Worm (Caenorhabditis elegans): Measurements from ENCODE around the gene T26A5.8.

The T26A5.8 gene

ce11 chrIII:6450596-6450995 is 12.1 kb downstream of the T26A5.8 start, which contains the start of gene T26A5.6:
Gene T26A5.6 (minus strand): TSS chrIII:6450696.
- TF ChIP-seq ceh-22 (tag; optimal IDR thresholded peaks at IDR 0.05) (no peak), fax-1 (tag; optimal IDR thresholded peaks at IDR 0.05) (no peak), fkh-6 (tag; optimal IDR thresholded peaks at IDR 0.05) (no peak), hlh-13 (GFP tag; optimal IDR thresholded peaks at IDR 0.05) (no peak), mec-3 (tag; optimal IDR thresholded peaks at IDR 0.05; ENCODE audit: borderline replicate concordance) (no peak), tbx-7 (tag; optimal IDR thresholded peaks at IDR 0.05) (no peak), Y22D7AL.16 (tag; optimal IDR thresholded peaks at IDR 0.05) (no peak)

ce11 chrIII:6449854-6450253 is 12.8 kb downstream of the T26A5.8 start:
- TF ChIP-seq ceh-2 (tag; optimal IDR thresholded peaks at IDR 0.05) (no peak), ceh-18 (tag; optimal IDR thresholded peaks at IDR 0.05) (no peak)

- TF ChIP-seq elt-2 (tag; optimal IDR thresholded peaks at IDR 0.05) (peak; percentile 39), dmd-4 (tag; optimal IDR thresholded peaks at IDR 0.05; ENCODE audit: borderline replicate concordance) (no peak), hlh-30 (tag; optimal IDR thresholded peaks at IDR 0.05; ENCODE audit: insufficient read depth) (peak; percentile 18)
Measured at ce11 chrIII:6447521-6447920, 15.1 kb downstream of the T26A5.8 start.

ce11 chrIII:6446807-6447206 is 15.8 kb downstream of the T26A5.8 start, which contains the start of gene let-721:
Gene let-721 (minus strand): TSS chrIII:6446907.
- TF ChIP-seq ceh-9 (tag; optimal IDR thresholded peaks at IDR 0.05): no peak

ce11 chrIII:6444335-6444734 is 18.3 kb downstream of the T26A5.8 start, which contains the start of gene C05D11.13:
Gene C05D11.13 (minus strand): TSS chrIII:6444586.
- TF ChIP-seq nfya-1 (tag; optimal IDR thresholded peaks at IDR 0.05) (peak; percentile 6), nhr-11 (tag; optimal IDR thresholded peaks at IDR 0.05) (no peak), unc-86 (tag; optimal IDR thresholded peaks at IDR 0.05) (peak; percentile 4), unc-55 (GFP tag; optimal IDR thresholded peaks at IDR 0.05) (peak; percentile 41), ets-4 (tag; optimal IDR thresholded peaks at IDR 0.05) (no peak), syd-9 (tag; optimal IDR thresholded peaks at IDR 0.05) (no peak), tbx-7 (tag; optimal IDR thresholded peaks at IDR 0.05) (no peak), tbx-2 (tag; optimal IDR thresholded peaks at IDR 0.05) (peak; percentile 16), elt-2 (tag; optimal IDR thresholded peaks at IDR 0.05) (peak; percentile 30), ref-2 (tag; optimal IDR thresholded peaks at IDR 0.05) (peak; percentile 28)

- TF ChIP-seq elt-2 (tag; optimal IDR thresholded peaks at IDR 0.05) (peak; percentile 61), sdc-2 (tag; optimal IDR thresholded peaks at IDR 0.05) (no peak), hlh-30 (tag; optimal IDR thresholded peaks at IDR 0.05; ENCODE audit: insufficient read depth) (no peak), ref-2 (tag; optimal IDR thresholded peaks at IDR 0.05) (no peak)
Measured at ce11 chrIII:6442305-6443125, 20.1 kb downstream of the T26A5.8 start, which contains the start of gene mel-32. Gene mel-32 (minus strand): TSS chrIII:6443000.

ce11 chrIII:6439854-6440253 is 22.8 kb downstream of the T26A5.8 start:
- no peak for TF ChIP-seq ztf-16 (tag; optimal IDR thresholded peaks at IDR 0.05)
- TF ChIP-seq ama-1 (optimal IDR thresholded peaks at IDR 0.05): no peak
- TF ChIP-seq hlh-15 (tag; optimal IDR thresholded peaks at IDR 0.05): no peak
- no peak for TF ChIP-seq ceh-2 (tag; optimal IDR thresholded peaks at IDR 0.05)
- TF ChIP-seq dmd-4 (tag; optimal IDR thresholded peaks at IDR 0.05; ENCODE audit: borderline replicate concordance): no peak
- no peak for TF ChIP-seq syd-9 (tag; optimal IDR thresholded peaks at IDR 0.05)
- TF ChIP-seq hlh-30 (tag; optimal IDR thresholded peaks at IDR 0.05; ENCODE audit: insufficient read depth): no peak
- no peak for TF ChIP-seq elt-4 (tag; optimal IDR thresholded peaks at IDR 0.05)
- TF ChIP-seq pag-3 (tag; optimal IDR thresholded peaks at IDR 0.05; ENCODE audit: borderline replicate concordance): no peak
- TF ChIP-seq ceh-18 (tag; optimal IDR thresholded peaks at IDR 0.05): no peak
- TF ChIP-seq ceh-6 (GFP tag; optimal IDR thresholded peaks at IDR 0.05): no peak
- TF ChIP-seq K09A11.1 (tag; optimal IDR thresholded peaks at IDR 0.05; ENCODE audit: insufficient read depth): no peak
- no peak for TF ChIP-seq pha-2 (tag; optimal IDR thresholded peaks at IDR 0.05)
- TF ChIP-seq rnt-1 (tag; optimal IDR thresholded peaks at IDR 0.05): no peak
- TF ChIP-seq mec-3 (tag; optimal IDR thresholded peaks at IDR 0.05; ENCODE audit: borderline replicate concordance): no peak
- no peak for TF ChIP-seq npax-4 (tag; optimal IDR thresholded peaks at IDR 0.05)
- no peak for TF ChIP-seq unc-42 (tag; optimal IDR thresholded peaks at IDR 0.05)
- no peak for TF ChIP-seq sox-2 (GFP tag; IDR thresholded peaks at IDR 0.05)
- TF ChIP-seq pax-1 (tag; optimal IDR thresholded peaks at IDR 0.05): no peak
